Fruit fly (Drosophila melanogaster) whole organism, embryonic: ENCODE results near the gene CG1233.
A peak's percentile ranks its signal among the peaks of the same experiment; 100 is the strongest.

ENCODE experiments used
- Asciz ChIP-seq: fragments of 200-800 bp; sonication (Bioruptor generic); optimal IDR thresholded peaks from 2 replicates; lab custom pipeline; 2017; ENCODE audit warnings: missing biosample characterization, mild to moderate bottlenecking, missing genetic modification characterization, missing genetic modification reagents
- Atf3 ChIP-seq: fragments of 200-800 bp; sonication (Bioruptor generic); optimal IDR thresholded peaks from 3 replicates; lab custom pipeline; 2016; ENCODE audit warnings: missing biosample characterization, missing genetic modification characterization
- Bteb2 ChIP-seq: fragments of 200-800 bp; sonication (Bioruptor generic); optimal IDR thresholded peaks from 2 replicates; lab custom pipeline; 2016; ENCODE audit warnings: missing biosample characterization, missing genetic modification characterization
- C15 ChIP-seq: fragments of 200-800 bp; sonication (Bioruptor generic); IDR thresholded peaks from 3 replicates; pipeline ENCODE4 v1.3.6; 2022; ENCODE audit warnings: missing biosample characterization, missing genetic modification characterization
- CG10543 ChIP-seq: fragments of 200-800 bp; sonication (Bioruptor generic); optimal IDR thresholded peaks from 3 replicates; lab custom pipeline; 2017; ENCODE audit warnings: missing biosample characterization, mild to moderate bottlenecking, missing genetic modification characterization, moderate library complexity
- CG11085 ChIP-seq: fragments of 200-800 bp; sonication (Bioruptor generic); IDR thresholded peaks from 2 replicates; pipeline ENCODE4 v1.3.6; 2022; ENCODE audit warnings: missing biosample characterization, missing genetic modification characterization
- CG1603 ChIP-seq: fragments of 200-800 bp; sonication (Bioruptor generic); optimal IDR thresholded peaks from 2 replicates; lab custom pipeline; 2019; ENCODE audit warnings: missing biosample characterization, mild to moderate bottlenecking, missing genetic modification characterization, moderate library complexity
- CG18764 ChIP-seq: fragments of 200-800 bp; sonication (Bioruptor generic); optimal IDR thresholded peaks from 3 replicates; lab custom pipeline; 2016; ENCODE audit warnings: missing biosample characterization, missing genetic modification characterization
- CG2116 ChIP-seq: fragments of 200-800 bp; sonication (Bioruptor generic); optimal IDR thresholded peaks from 3 replicates; lab custom pipeline; 2018; ENCODE audit warnings: missing biosample characterization, mild to moderate bottlenecking, missing genetic modification characterization
- CG2712 ChIP-seq: fragments of 200-800 bp; optimal IDR thresholded peaks from 3 replicates; lab custom pipeline; 2019; ENCODE audit warnings: missing biosample characterization, mild to moderate bottlenecking, missing genetic modification characterization, moderate library complexity
- CG30020 ChIP-seq: fragments of 200-800 bp; optimal IDR thresholded peaks from 2 replicates; lab custom pipeline; 2019; ENCODE audit warnings: missing biosample characterization, mild to moderate bottlenecking, missing genetic modification characterization, moderate library complexity
- CG32532 ChIP-seq: fragments of 200-800 bp; sonication (Bioruptor generic); IDR thresholded peaks from 2 replicates; pipeline ENCODE4 v1.3.6; 2022; ENCODE audit warnings: missing biosample characterization, missing genetic modification characterization
- CG33213 ChIP-seq: fragments of 200-800 bp; sonication (Bioruptor generic); optimal IDR thresholded peaks from 3 replicates; lab custom pipeline; 2016; ENCODE audit warnings: missing biosample characterization, missing genetic modification characterization
- CG33557 ChIP-seq: fragments of 200-800 bp; sonication (Bioruptor generic); optimal IDR thresholded peaks from 2 replicates; lab custom pipeline; 2019; ENCODE audit warnings: missing biosample characterization, mild to moderate bottlenecking, missing genetic modification characterization, moderate library complexity
- CG3407 ChIP-seq: fragments of 200-800 bp; sonication (Bioruptor generic); optimal IDR thresholded peaks from 2 replicates; lab custom pipeline; 2018; ENCODE audit warnings: missing biosample characterization, mild to moderate bottlenecking, missing genetic modification characterization
- CG3847 ChIP-seq: fragments of 200-800 bp; sonication (Bioruptor generic); IDR thresholded peaks from 2 replicates; pipeline ENCODE4 v1.3.6; 2022; ENCODE audit warnings: missing biosample characterization, missing genetic modification characterization
- CG42726 ChIP-seq: fragments of 200-800 bp; sonication (Bioruptor generic); IDR thresholded peaks from 2 replicates; pipeline ENCODE4 v1.3.6; 2022; ENCODE audit warnings: missing biosample characterization, missing genetic modification characterization; ENCODE audit not compliant: partially characterized antibody
- CG4404 ChIP-seq: fragments of 200-800 bp; sonication (Bioruptor generic); IDR thresholded peaks from 2 replicates; pipeline ENCODE4 v1.3.6; 2022; ENCODE audit warnings: missing biosample characterization, missing genetic modification characterization
- CG5245 ChIP-seq: fragments of 200-800 bp; sonication (Bioruptor generic); optimal IDR thresholded peaks from 3 replicates; lab custom pipeline; 2016; ENCODE audit warnings: missing biosample characterization, missing genetic modification characterization
- CG6254 ChIP-seq: fragments of 200-800 bp; sonication (Bioruptor generic); optimal IDR thresholded peaks from 3 replicates; lab custom pipeline; 2017; ENCODE audit warnings: mild to moderate bottlenecking, missing biosample characterization, missing genetic modification reagents, missing genetic modification characterization
- CG8924 ChIP-seq: fragments of 200-800 bp; optimal IDR thresholded peaks from 3 replicates; lab custom pipeline; 2019; ENCODE audit warnings: missing biosample characterization, mild to moderate bottlenecking, missing genetic modification characterization, moderate library complexity
- CG8944 ChIP-seq: fragments of 200-800 bp; sonication (Bioruptor generic); optimal IDR thresholded peaks from 3 replicates; lab custom pipeline; 2016; ENCODE audit warnings: missing biosample characterization, missing genetic modification characterization
- CHES-1-like ChIP-seq: fragments of 200-800 bp; sonication (Bioruptor generic); optimal IDR thresholded peaks from 2 replicates; lab custom pipeline; 2016; ENCODE audit warnings: missing biosample characterization, missing genetic modification characterization
- Dfd ChIP-seq, 2 experiments: fragments of >200 bp; optimal IDR thresholded peaks; 2 replicates each; lab custom pipeline; 2017; ENCODE audit warnings: missing biosample characterization in 2 of 2, missing genetic modification characterization in 2 of 2
- Dll ChIP-seq: fragments of 200-800 bp; sonication (Bioruptor generic); IDR thresholded peaks from 4 replicates; pipeline ENCODE4 v1.3.6; 2022; ENCODE audit warnings: missing biosample characterization, missing genetic modification characterization; ENCODE audit not compliant: partially characterized antibody
- Fer1 ChIP-seq: fragments of 200-800 bp; sonication (Bioruptor generic); optimal IDR thresholded peaks from 2 replicates; lab custom pipeline; 2017; ENCODE audit warnings: missing biosample characterization, mild to moderate bottlenecking, missing genetic modification characterization
- H15 ChIP-seq: fragments of 200-800 bp; sonication (Bioruptor generic); IDR thresholded peaks from 3 replicates; pipeline ENCODE4 v1.3.6; 2022; ENCODE audit warnings: missing biosample characterization, missing genetic modification characterization
- Hmx ChIP-seq: fragments of 200-800 bp; sonication (Bioruptor generic); optimal IDR thresholded peaks from 2 replicates; lab custom pipeline; 2016; ENCODE audit warnings: missing biosample characterization, missing genetic modification characterization
- Hr3 ChIP-seq: fragments of 200-800 bp; sonication (Bioruptor generic); optimal IDR thresholded peaks from 3 replicates; lab custom pipeline; 2016; ENCODE audit warnings: missing biosample characterization, missing genetic modification characterization
- Max ChIP-seq: fragments of 200-800 bp; sonication (Bioruptor generic); optimal IDR thresholded peaks from 2 replicates; lab custom pipeline; 2016; ENCODE audit warnings: missing biosample characterization, mild to moderate bottlenecking, missing genetic modification characterization
- NFAT ChIP-seq: fragments of 200-800 bp; sonication (Bioruptor generic); IDR thresholded peaks from 2 replicates; pipeline ENCODE4 v1.3.6; 2022; ENCODE audit warnings: missing biosample characterization, missing genetic modification characterization
- Oaz ChIP-seq: fragments of 200-800 bp; sonication (Bioruptor generic); IDR thresholded peaks from 2 replicates; pipeline ENCODE4 v1.3.6; 2022; ENCODE audit warnings: missing biosample characterization, missing genetic modification characterization
- Side ChIP-seq: fragments of 200-800 bp; sonication (Bioruptor generic); optimal IDR thresholded peaks from 2 replicates; lab custom pipeline; 2016; ENCODE audit warnings: missing biosample characterization, missing genetic modification characterization
- Sin3A ChIP-seq: fragments of >200 bp; optimal IDR thresholded peaks from 2 replicates; lab custom pipeline; 2018
- Stat92E ChIP-seq, 3 experiments: fragments of >200 bp in 2 of 3; fragments of 200-800 bp in 1 of 3; sonication (Bioruptor generic) in 1 of 3; optimal IDR thresholded peaks; 2 replicates each; lab custom pipeline; 2017 to 2019; ENCODE audit warnings: missing biosample characterization in 3 of 3, missing genetic modification characterization in 3 of 3, mild to moderate bottlenecking in 1 of 3, moderate library complexity in 1 of 3
- TFAM ChIP-seq: fragments of 200-800 bp; sonication (Bioruptor generic); optimal IDR thresholded peaks from 2 replicates; lab custom pipeline; 2017; ENCODE audit warnings: missing biosample characterization, missing genetic modification characterization, inconsistent platforms
- Taf1 ChIP-seq: fragments of 200-800 bp; sonication (Bioruptor generic); IDR thresholded peaks from 2 replicates; pipeline ENCODE4 v1.3.6; 2022; ENCODE audit warnings: missing biosample characterization, missing genetic modification characterization
- bcd ChIP-seq: fragments of 200-800 bp; sonication (Bioruptor generic); optimal IDR thresholded peaks from 2 replicates; lab custom pipeline; 2017; ENCODE audit warnings: missing biosample characterization, mild to moderate bottlenecking, missing genetic modification characterization
- bigmax ChIP-seq: fragments of 200-800 bp; sonication (Bioruptor generic); optimal IDR thresholded peaks from 2 replicates; lab custom pipeline; 2018; ENCODE audit warnings: missing biosample characterization, mild to moderate bottlenecking, missing genetic modification characterization
- bowl ChIP-seq: fragments of 200-800 bp; sonication (Bioruptor generic); IDR thresholded peaks from 2 replicates; pipeline ENCODE4 v1.3.6; 2022; ENCODE audit warnings: missing biosample characterization, missing genetic modification characterization
- cg ChIP-seq: fragments of 200-800 bp; sonication (Bioruptor generic); optimal IDR thresholded peaks from 3 replicates; lab custom pipeline; 2019; ENCODE audit warnings: missing biosample characterization, mild to moderate bottlenecking, missing genetic modification characterization, moderate library complexity
- ci ChIP-seq: fragments of 200-800 bp; sonication (Bioruptor generic); IDR thresholded peaks from 3 replicates; pipeline ENCODE4 v1.3.6; 2022; ENCODE audit warnings: missing biosample characterization, missing genetic modification characterization
- crol ChIP-seq: fragments of 200-800 bp; sonication (Bioruptor generic); IDR thresholded peaks from 2 replicates; pipeline ENCODE4 v1.3.6; 2022; ENCODE audit warnings: missing biosample characterization, missing genetic modification characterization
- grn ChIP-seq: fragments of 200-800 bp; sonication (Bioruptor generic); optimal IDR thresholded peaks from 3 replicates; lab custom pipeline; 2017; ENCODE audit warnings: missing biosample characterization, missing genetic modification characterization
- h ChIP-seq: fragments of >200 bp; optimal IDR thresholded peaks from 2 replicates; lab custom pipeline; 2017
- lmd ChIP-seq: fragments of 200-800 bp; sonication (Bioruptor generic); IDR thresholded peaks from 2 replicates; pipeline ENCODE4 v1.3.6; 2022; ENCODE audit warnings: missing biosample characterization, missing genetic modification characterization
- ro ChIP-seq: fragments of 200-800 bp; sonication (Bioruptor generic); IDR thresholded peaks from 2 replicates; pipeline ENCODE4 v1.3.6; 2022; ENCODE audit warnings: missing biosample characterization, missing genetic modification characterization
- salm ChIP-seq: fragments of 200-800 bp; sonication (Bioruptor generic); optimal IDR thresholded peaks from 2 replicates; lab custom pipeline; 2018; ENCODE audit warnings: missing biosample characterization, mild to moderate bottlenecking, missing genetic modification characterization
- slp2 ChIP-seq: fragments of 200-800 bp; sonication (Bioruptor generic); optimal IDR thresholded peaks from 2 replicates; lab custom pipeline; 2016; ENCODE audit warnings: missing biosample characterization, missing genetic modification characterization
- tll ChIP-seq, 2 experiments: fragments of 200-800 bp in 1 of 2; fragments of >200 bp in 1 of 2; sonication (Bioruptor generic) in 1 of 2; optimal IDR thresholded peaks; 2 replicates each; lab custom pipeline; 2017 to 2019; ENCODE audit warnings: missing biosample characterization in 2 of 2, missing genetic modification characterization in 2 of 2, mild to moderate bottlenecking in 1 of 2, moderate library complexity in 1 of 2
- tna ChIP-seq: fragments of 200-800 bp; sonication (Bioruptor generic); IDR thresholded peaks from 2 replicates; pipeline ENCODE4 v1.3.6; 2022; ENCODE audit warnings: missing biosample characterization, missing genetic modification characterization; ENCODE audit not compliant: partially characterized antibody
- trem ChIP-seq: fragments of 200-800 bp; optimal IDR thresholded peaks from 3 replicates; lab custom pipeline; 2019; ENCODE audit warnings: missing biosample characterization, mild to moderate bottlenecking, missing genetic modification characterization, moderate library complexity
- tup ChIP-seq: fragments of 200-800 bp; sonication (Bioruptor generic); optimal IDR thresholded peaks from 2 replicates; lab custom pipeline; 2016; ENCODE audit warnings: missing biosample characterization, mild to moderate bottlenecking, missing genetic modification characterization, moderate library complexity

The CG1233 gene

dm6 chr3L:390194-390593 lies 28.9 kb downstream of the CG1233 start (continued):
- no peak for TF ChIP-seq Max (GFP tag; lab: Kevin White, UChicago)
- TF ChIP-seq Hr3 = no peak
- no peak for TF ChIP-seq bcd (GFP tag; lab: Kevin White, UChicago)
- no peak for TF ChIP-seq salm (tag; lab: Kevin White, UChicago)
- TF ChIP-seq tll (GFP tag; optimal IDR thresholded peaks at IDR 0.05; lab: Kevin White, UChicago) = no peak
- TF ChIP-seq CG3407 = no peak
- TF ChIP-seq CG33557 (GFP tag; lab: Kevin White, UChicago) = no peak
- TF ChIP-seq trem = no peak
- TF ChIP-seq CG4404 (GFP tag; lab: Robert Waterston, UW) = peak; percentile 33; the same call in 1 of the 2 replicates
- no peak for TF ChIP-seq CG3847 (GFP tag; lab: Robert Waterston, UW)
- no peak for TF ChIP-seq CG18764 (GFP tag; lab: Kevin White, UChicago)
- peak; percentile 80 for TF ChIP-seq Dll
- no peak for TF ChIP-seq bowl (GFP tag; lab: Robert Waterston, UW)
- TF ChIP-seq TFAM = no peak
- TF ChIP-seq tna (GFP tag; lab: Robert Waterston, UW) = no peak
- TF ChIP-seq CG1603 (tag; lab: Kevin White, UChicago) = no peak
- TF ChIP-seq NFAT (GFP tag; lab: Robert Waterston, UW) = no peak
- TF ChIP-seq CG30020 (tag; lab: Kevin White, UChicago) = no peak
- no peak for TF ChIP-seq Side (GFP tag; lab: Kevin White, UChicago)
- no peak for TF ChIP-seq bigmax
- no peak for TF ChIP-seq CHES-1-like
- no peak for TF ChIP-seq Asciz (GFP tag; lab: Kevin White, UChicago)
- TF ChIP-seq Sin3A (lab: Kevin White, UChicago) = no peak
- no peak for TF ChIP-seq Bteb2 (GFP tag; lab: Kevin White, UChicago)
- no peak for TF ChIP-seq ci (GFP tag; lab: Robert Waterston, UW)
- no peak for TF ChIP-seq Oaz
- TF ChIP-seq CG8944 (GFP tag; lab: Kevin White, UChicago) = no peak
- TF ChIP-seq lmd (GFP tag; lab: Robert Waterston, UW) = peak; percentile 16; the same call in 1 of the 2 replicates
- TF ChIP-seq Taf1 (GFP tag; lab: Robert Waterston, UW) = no peak
- no peak for TF ChIP-seq ro (GFP tag; lab: Robert Waterston, UW)
- no peak for TF ChIP-seq C15 (GFP tag; lab: Robert Waterston, UW)
- TF ChIP-seq tup (GFP tag; lab: Kevin White, UChicago) = no peak
- no peak for TF ChIP-seq crol (GFP tag; lab: Robert Waterston, UW)
- no peak for TF ChIP-seq H15
- no peak for TF ChIP-seq Dfd (GFP tag; optimal IDR thresholded peaks at IDR 0.05; lab: Kevin White, UChicago)
- no peak for TF ChIP-seq CG42726 (GFP tag; lab: Robert Waterston, UW)
- no peak for TF ChIP-seq CG5245 (GFP tag; lab: Kevin White, UChicago)
- TF ChIP-seq CG8924 (tag; lab: Kevin White, UChicago) = no peak
- TF ChIP-seq grn (GFP tag; lab: Kevin White, UChicago) = no peak
- TF ChIP-seq Atf3 (GFP tag; lab: Kevin White, UChicago) = no peak
- TF ChIP-seq h (lab: Kevin White, UChicago) = no peak
- TF ChIP-seq Fer1 (GFP tag; lab: Kevin White, UChicago) = no peak
- no peak for TF ChIP-seq CG6254 (GFP tag; lab: Kevin White, UChicago)
- no peak for TF ChIP-seq Hmx (GFP tag; lab: Kevin White, UChicago)
- no peak for TF ChIP-seq CG33213 (GFP tag; lab: Kevin White, UChicago)
- TF ChIP-seq CG10543 = no peak
- TF ChIP-seq CG11085 (GFP tag; lab: Robert Waterston, UW) = no peak
- TF ChIP-seq CG32532 = 0 out of 2 replicates have a peak, but pooled peaks have one; percentile 5
- no peak for TF ChIP-seq slp2
- no peak for TF ChIP-seq Stat92E (GFP tag; optimal IDR thresholded peaks at IDR 0.05; lab: Kevin White, UChicago)
- no peak for TF ChIP-seq cg (GFP tag; lab: Kevin White, UChicago)
- TF ChIP-seq CG2116 (GFP tag; lab: Kevin White, UChicago) = no peak
- TF ChIP-seq CG2712 = peak; percentile 34
